Fruit fly (Drosophila melanogaster) whole organism, embryonic: ENCODE data around the gene CG42592.
A peak's percentile ranks its signal among the peaks of the same experiment; 100 is the strongest.

Source experiments
- Abd-B ChIP-seq: fragments of 200-800 bp; sonication (Bioruptor generic); optimal IDR thresholded peaks from 2 replicates; lab custom pipeline; 2018; ENCODE audit warnings: missing biosample characterization, mild to moderate bottlenecking, missing genetic modification characterization, moderate library complexity
- BtbVII ChIP-seq: fragments of 200-800 bp; sonication (Bioruptor generic); optimal IDR thresholded peaks from 3 replicates; lab custom pipeline; 2017; ENCODE audit warnings: missing biosample characterization, mild to moderate bottlenecking, missing genetic modification characterization
- CG11398 ChIP-seq: fragments of 200-800 bp; sonication (Bioruptor generic); optimal IDR thresholded peaks from 2 replicates; lab custom pipeline; 2016; ENCODE audit warnings: missing biosample characterization, missing genetic modification characterization
- CG17328 ChIP-seq: fragments of 200-800 bp; sonication (Bioruptor generic); IDR thresholded peaks from 2 replicates; pipeline ENCODE4 v1.3.6; 2022; ENCODE audit warnings: missing biosample characterization, missing genetic modification characterization
- CG17568 ChIP-seq: fragments of 200-800 bp; sonication (Bioruptor generic); optimal IDR thresholded peaks from 2 replicates; lab custom pipeline; 2018; ENCODE audit warnings: missing biosample characterization, mild to moderate bottlenecking, missing genetic modification characterization, moderate library complexity
- CG17612 ChIP-seq: fragments of 200-800 bp; sonication (Bioruptor generic); IDR thresholded peaks from 2 replicates; pipeline ENCODE4 v1.3.6; 2022; ENCODE audit warnings: missing biosample characterization, missing genetic modification characterization
- CG17829 ChIP-seq: fragments of 200-800 bp; optimal IDR thresholded peaks from 2 replicates; lab custom pipeline; 2019; ENCODE audit warnings: missing biosample characterization, mild to moderate bottlenecking, missing genetic modification characterization, moderate library complexity
- CG1792 ChIP-seq: fragments of 200-800 bp; sonication (Bioruptor generic); optimal IDR thresholded peaks from 2 replicates; lab custom pipeline; 2016; ENCODE audit warnings: missing biosample characterization, missing genetic modification characterization
- CG18476 ChIP-seq: fragments of 200-800 bp; sonication (Bioruptor generic); optimal IDR thresholded peaks from 2 replicates; lab custom pipeline; 2016; ENCODE audit warnings: missing biosample characterization, mild to moderate bottlenecking, missing genetic modification characterization
- CG2129 ChIP-seq: fragments of 200-800 bp; sonication (Bioruptor generic); IDR thresholded peaks from 2 replicates; pipeline ENCODE4 v1.3.6; 2022; ENCODE audit warnings: missing biosample characterization, missing genetic modification characterization; ENCODE audit not compliant: partially characterized antibody
- CG2202 ChIP-seq: fragments of 200-800 bp; sonication (Bioruptor generic); optimal IDR thresholded peaks from 2 replicates; lab custom pipeline; 2018; ENCODE audit warnings: missing biosample characterization, mild to moderate bottlenecking, missing genetic modification characterization
- CG30403 ChIP-seq: fragments of 200-800 bp; sonication (Bioruptor generic); optimal IDR thresholded peaks from 3 replicates; lab custom pipeline; 2016; ENCODE audit warnings: missing biosample characterization, missing genetic modification characterization
- CG32532 ChIP-seq: fragments of 200-800 bp; sonication (Bioruptor generic); IDR thresholded peaks from 2 replicates; pipeline ENCODE4 v1.3.6; 2022; ENCODE audit warnings: missing biosample characterization, missing genetic modification characterization
- CG4617 ChIP-seq: fragments of 200-800 bp; sonication (Bioruptor generic); optimal IDR thresholded peaks from 3 replicates; lab custom pipeline; 2016; ENCODE audit warnings: missing biosample characterization, missing genetic modification characterization, borderline replicate concordance
- CG4854 ChIP-seq: fragments of 200-800 bp; sonication (Bioruptor generic); optimal IDR thresholded peaks from 2 replicates; lab custom pipeline; 2016; ENCODE audit warnings: missing biosample characterization, missing genetic modification characterization, inconsistent platforms
- CG8388 ChIP-seq: fragments of 200-800 bp; sonication (Bioruptor generic); optimal IDR thresholded peaks from 2 replicates; lab custom pipeline; 2019; ENCODE audit warnings: missing biosample characterization, mild to moderate bottlenecking, missing genetic modification characterization, moderate library complexity
- Dll ChIP-seq: fragments of 200-800 bp; sonication (Bioruptor generic); IDR thresholded peaks from 4 replicates; pipeline ENCODE4 v1.3.6; 2022; ENCODE audit warnings: missing biosample characterization, missing genetic modification characterization; ENCODE audit not compliant: partially characterized antibody
- Eip74EF ChIP-seq, 2 experiments: fragments of 200-800 bp in 1 of 2; fragments of >200 bp in 1 of 2; sonication (Bioruptor generic) in 1 of 2; optimal IDR thresholded peaks; 2 replicates each; lab custom pipeline; 2017 to 2019; ENCODE audit warnings: missing biosample characterization in 2 of 2, missing genetic modification characterization in 2 of 2, mild to moderate bottlenecking in 1 of 2, moderate library complexity in 1 of 2
- HmgD ChIP-seq: fragments of 200-800 bp; sonication (Bioruptor generic); optimal IDR thresholded peaks from 3 replicates; lab custom pipeline; 2016; ENCODE audit warnings: missing biosample characterization, missing genetic modification characterization
- Hr3 ChIP-seq: fragments of 200-800 bp; sonication (Bioruptor generic); optimal IDR thresholded peaks from 3 replicates; lab custom pipeline; 2016; ENCODE audit warnings: missing biosample characterization, missing genetic modification characterization
- Jarid2 ChIP-seq: fragments of 200-800 bp; sonication (Bioruptor generic); optimal IDR thresholded peaks from 3 replicates; lab custom pipeline; 2017; ENCODE audit warnings: mild to moderate bottlenecking, missing biosample characterization, missing genetic modification reagents, missing genetic modification characterization
- Lhr ChIP-seq: fragments of 200-800 bp; sonication (Bioruptor generic); optimal IDR thresholded peaks from 3 replicates; lab custom pipeline; 2017; ENCODE audit warnings: mild to moderate bottlenecking, missing biosample characterization, missing genetic modification reagents, missing genetic modification characterization
- Mad ChIP-seq: fragments of 200-800 bp; sonication (Bioruptor generic); optimal IDR thresholded peaks from 2 replicates; lab custom pipeline; 2016; ENCODE audit warnings: missing biosample characterization, missing genetic modification characterization
- Myb ChIP-seq: fragments of 200-800 bp; sonication (Bioruptor generic); optimal IDR thresholded peaks from 2 replicates; lab custom pipeline; 2016; ENCODE audit warnings: missing biosample characterization, missing genetic modification characterization
- Nf-YA ChIP-seq: fragments of 200-800 bp; sonication (Bioruptor generic); IDR thresholded peaks from 2 replicates; pipeline ENCODE4 v1.3.6; 2022; ENCODE audit warnings: missing biosample characterization, missing genetic modification characterization
- Optix ChIP-seq: fragments of 200-800 bp; sonication (Bioruptor generic); IDR thresholded peaks from 3 replicates; pipeline ENCODE4 v1.3.6; 2022; ENCODE audit warnings: missing biosample characterization, missing genetic modification characterization
- Rx ChIP-seq: fragments of 200-800 bp; sonication (Bioruptor generic); IDR thresholded peaks from 2 replicates; pipeline ENCODE4 v1.3.6; 2022; ENCODE audit warnings: missing biosample characterization, missing genetic modification characterization
- Sry-δ ChIP-seq: fragments of 200-800 bp; sonication (Bioruptor generic); optimal IDR thresholded peaks from 2 replicates; lab custom pipeline; 2016; ENCODE audit warnings: missing biosample characterization, missing genetic modification characterization
- TFAM ChIP-seq: fragments of 200-800 bp; sonication (Bioruptor generic); optimal IDR thresholded peaks from 2 replicates; lab custom pipeline; 2017; ENCODE audit warnings: missing biosample characterization, missing genetic modification characterization, inconsistent platforms
- ac ChIP-seq: fragments of 200-800 bp; sonication (Bioruptor generic); optimal IDR thresholded peaks from 3 replicates; lab custom pipeline; 2017; ENCODE audit warnings: missing biosample characterization, mild to moderate bottlenecking, missing genetic modification characterization
- ap ChIP-seq: fragments of 200-800 bp; sonication (Bioruptor generic); IDR thresholded peaks from 2 replicates; pipeline ENCODE4 v1.3.6; 2022; ENCODE audit warnings: missing biosample characterization, missing genetic modification characterization
- ato ChIP-seq: fragments of 200-800 bp; sonication (Bioruptor generic); IDR thresholded peaks from 2 replicates; pipeline ENCODE4 v1.3.6; 2022; ENCODE audit warnings: missing biosample characterization, missing genetic modification characterization; ENCODE audit not compliant: partially characterized antibody
- bigmax ChIP-seq: fragments of 200-800 bp; sonication (Bioruptor generic); optimal IDR thresholded peaks from 2 replicates; lab custom pipeline; 2018; ENCODE audit warnings: missing biosample characterization, mild to moderate bottlenecking, missing genetic modification characterization
- chif ChIP-seq, 2 experiments: fragments of 200-800 bp; sonication (Bioruptor generic); optimal IDR thresholded peaks; 3 replicates each; lab custom pipeline; 2016; ENCODE audit warnings: missing biosample characterization in 2 of 2, missing genetic modification characterization in 2 of 2
- dan ChIP-seq: fragments of 200-800 bp; sonication (Bioruptor generic); IDR thresholded peaks from 2 replicates; pipeline ENCODE4 v1.3.6; 2022; ENCODE audit warnings: missing biosample characterization, missing genetic modification characterization
- dati ChIP-seq: fragments of 200-800 bp; sonication (Bioruptor generic); IDR thresholded peaks from 2 replicates; pipeline ENCODE4 v1.3.6; 2022; ENCODE audit warnings: missing biosample characterization, missing genetic modification characterization
- dm ChIP-seq: fragments of 200-800 bp; sonication (Bioruptor generic); optimal IDR thresholded peaks from 3 replicates; lab custom pipeline; 2016; ENCODE audit warnings: missing biosample characterization, missing genetic modification characterization
- gcm ChIP-seq: fragments of 200-800 bp; sonication (Bioruptor generic); optimal IDR thresholded peaks from 2 replicates; lab custom pipeline; 2019; ENCODE audit warnings: missing biosample characterization, mild to moderate bottlenecking, missing genetic modification characterization, moderate library complexity
- ham ChIP-seq: fragments of 200-800 bp; sonication (Bioruptor generic); IDR thresholded peaks from 2 replicates; pipeline ENCODE4 v1.3.6; 2022; ENCODE audit warnings: missing biosample characterization, missing genetic modification characterization
- inv ChIP-seq: fragments of 200-800 bp; sonication (Bioruptor generic); IDR thresholded peaks from 2 replicates; pipeline ENCODE4 v1.3.6; 2022; ENCODE audit warnings: missing biosample characterization, missing genetic modification characterization; ENCODE audit not compliant: partially characterized antibody
- nom ChIP-seq: fragments of 200-800 bp; sonication (Bioruptor generic); optimal IDR thresholded peaks from 2 replicates; lab custom pipeline; 2017; ENCODE audit warnings: missing biosample characterization, missing genetic modification characterization, mild to moderate bottlenecking, moderate library complexity, missing genetic modification reagents
- peb ChIP-seq: fragments of 200-800 bp; sonication (Bioruptor generic); IDR thresholded peaks from 2 replicates; pipeline ENCODE4 v1.3.6; 2022; ENCODE audit warnings: missing biosample characterization, missing genetic modification characterization
- phol ChIP-seq: fragments of 200-800 bp; sonication (Bioruptor generic); optimal IDR thresholded peaks from 3 replicates; lab custom pipeline; 2018; ENCODE audit warnings: missing biosample characterization, mild to moderate bottlenecking, missing genetic modification characterization, moderate library complexity
- pita ChIP-seq: fragments of 200-800 bp; sonication (Bioruptor generic); optimal IDR thresholded peaks from 2 replicates; lab custom pipeline; 2017; ENCODE audit warnings: missing biosample characterization, mild to moderate bottlenecking, missing genetic modification characterization
- prd ChIP-seq, 3 experiments: fragments of >200 bp in 2 of 3; fragments of 200-800 bp in 1 of 3; sonication (Bioruptor generic) in 1 of 3; optimal IDR thresholded peaks in 2 of 3; IDR thresholded peaks in 1 of 3; 2 replicates in 2 of 3; 3 replicates in 1 of 3; pipeline versions ENCODE4 v1.3.6 to Lab custom; 2017 to 2022; ENCODE audit warnings: missing biosample characterization in 1 of 3, missing genetic modification characterization in 1 of 3
- schlank ChIP-seq: fragments of 200-800 bp; sonication (Bioruptor generic); optimal IDR thresholded peaks from 2 replicates; lab custom pipeline; 2018; ENCODE audit warnings: missing biosample characterization, mild to moderate bottlenecking, missing genetic modification characterization
- tx ChIP-seq: fragments of 200-800 bp; sonication (Bioruptor generic); optimal IDR thresholded peaks from 2 replicates; lab custom pipeline; 2016; ENCODE audit warnings: missing biosample characterization, missing genetic modification characterization
- wdn ChIP-seq: fragments of 200-800 bp; sonication (Bioruptor generic); IDR thresholded peaks from 2 replicates; pipeline ENCODE4 v1.3.6; 2022; ENCODE audit warnings: missing biosample characterization, missing genetic modification characterization
- zf30C ChIP-seq: fragments of 200-800 bp; sonication (Bioruptor generic); optimal IDR thresholded peaks from 3 replicates; lab custom pipeline; 2018; ENCODE audit warnings: missing biosample characterization, mild to moderate bottlenecking, missing genetic modification characterization
- zfh1 ChIP-seq: fragments of 200-800 bp; sonication (Bioruptor generic); IDR thresholded peaks from 3 replicates; pipeline ENCODE4 v1.3.6; 2022; ENCODE audit warnings: missing biosample characterization, missing genetic modification characterization

Gene CG42592

DNA sequence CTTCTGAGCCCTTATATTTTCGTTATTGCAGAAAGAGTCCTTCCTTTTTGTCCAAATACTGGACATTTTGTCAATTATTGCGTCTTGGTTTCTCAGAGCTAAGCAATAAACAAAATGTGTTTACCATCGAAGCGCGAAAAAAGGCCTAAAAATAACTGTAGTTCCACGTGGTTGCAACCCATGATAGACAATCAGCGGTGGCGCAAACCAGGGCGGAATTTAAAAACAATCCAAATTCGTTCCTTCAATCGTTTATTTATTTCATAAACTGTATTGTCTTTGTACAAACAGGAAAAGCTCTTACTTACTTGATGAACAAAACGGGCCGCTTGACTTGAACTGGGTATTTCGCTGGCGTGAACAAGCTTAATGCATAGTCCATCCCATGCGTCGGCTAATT, 22.7 kb upstream of the CG42592 start, which contains the start of gene CG7824 (continued):
- peak; percentile 13 for TF ChIP-seq dm (GFP tag; lab: Kevin White, UChicago)
- no peak for TF ChIP-seq CG2129 (GFP tag; lab: Robert Waterston, UW)
- TF ChIP-seq ac (GFP tag; lab: Kevin White, UChicago), result no peak
- TF ChIP-seq Hr3 (GFP tag; lab: Kevin White, UChicago), result no peak
- no peak for TF ChIP-seq CG17568
- TF ChIP-seq TFAM, result no peak
- TF ChIP-seq CG17829 (tag; lab: Kevin White, UChicago), result peak; percentile 11
- TF ChIP-seq gcm (GFP tag; lab: Kevin White, UChicago), result no peak
- no peak for TF ChIP-seq CG30403 (GFP tag; lab: Kevin White, UChicago)
- peak; percentile 51 for TF ChIP-seq CG8388 (GFP tag; lab: Kevin White, UChicago)
- TF ChIP-seq Rx, result no peak
- TF ChIP-seq CG4617 (GFP tag; lab: Kevin White, UChicago), result peak; percentile 67
- peak; percentile 31 for TF ChIP-seq bigmax
- TF ChIP-seq phol (tag; lab: Kevin White, UChicago), result peak; percentile 23
- no peak for TF ChIP-seq Dll (GFP tag; lab: Robert Waterston, UW)
- TF ChIP-seq schlank (tag; lab: Kevin White, UChicago), result no peak
- no peak for TF ChIP-seq chif (GFP tag; optimal IDR thresholded peaks at IDR 0.05; lab: Kevin White, UChicago)
- no peak for TF ChIP-seq zfh1 (GFP tag; lab: Robert Waterston, UW)
- no peak for TF ChIP-seq Optix (GFP tag; lab: Robert Waterston, UW)
- TF ChIP-seq Nf-YA (GFP tag; lab: Robert Waterston, UW), result no peak
- TF ChIP-seq BtbVII (GFP tag; lab: Kevin White, UChicago), result no peak
- peak; percentile 75 for TF ChIP-seq Myb (GFP tag; lab: Kevin White, UChicago)

DNA sequence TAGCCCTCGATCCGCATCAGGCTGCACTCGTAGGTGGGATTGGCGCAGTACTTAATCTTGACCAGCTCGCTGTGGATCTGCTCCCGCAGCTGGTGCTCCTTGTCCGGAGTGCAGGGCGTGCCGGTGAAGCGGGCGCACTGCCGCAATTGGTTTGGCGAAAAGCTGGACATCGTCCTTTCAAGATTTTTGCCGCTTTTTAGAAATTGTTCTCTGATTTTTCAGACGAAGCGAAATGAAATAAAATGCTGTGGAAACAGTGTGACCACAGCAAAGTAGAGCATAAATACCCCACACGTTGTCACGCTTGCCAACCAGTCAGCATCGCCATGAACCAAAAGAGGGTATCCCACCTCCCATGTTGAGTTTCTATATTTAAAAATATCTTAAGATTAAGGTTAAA, 21.1 kb upstream of the CG42592 start, which contains the start of gene dgt1:
Gene dgt1, minus strand, starts transcription at position 264 of the 400 bp plus-strand sequence.
- TF ChIP-seq dati (GFP tag; lab: Robert Waterston, UW) (no peak), Lhr (GFP tag; lab: Kevin White, UChicago) (peak; percentile 40), inv (GFP tag; lab: Robert Waterston, UW) (no peak), tx (GFP tag; lab: Kevin White, UChicago) (no peak), Jarid2 (GFP tag; lab: Kevin White, UChicago) (no peak), CG2202 (no peak), ap (GFP tag; lab: Robert Waterston, UW) (no peak), zf30C (GFP tag; lab: Kevin White, UChicago) (no peak), dan (GFP tag; lab: Robert Waterston, UW) (no peak), CG11398 (GFP tag; lab: Kevin White, UChicago) (no peak), Sry-δ (GFP tag; lab: Kevin White, UChicago) (peak; percentile 20), ham (no peak), pita (GFP tag; lab: Kevin White, UChicago) (peak; percentile 71), CG18476 (GFP tag; lab: Kevin White, UChicago) (no peak), Abd-B (GFP tag; lab: Kevin White, UChicago) (no peak), ato (GFP tag; lab: Robert Waterston, UW) (0 out of 2 replicates have a peak, but pooled peaks have one; percentile 29), HmgD (peak; percentile 5), Mad (GFP tag; lab: Kevin White, UChicago) (no peak), CG1792 (GFP tag; lab: Kevin White, UChicago) (no peak), CG4617 (GFP tag; lab: Kevin White, UChicago) (peak; percentile 88), prd (optimal IDR thresholded peaks at IDR 0.05; lab: Kevin White, UChicago) (no peak), prd (GFP tag; IDR thresholded peaks at IDR 0.05; lab: Robert Waterston, UW) (no peak), peb (GFP tag; lab: Robert Waterston, UW) (no peak), schlank (tag; lab: Kevin White, UChicago) (no peak), CG4854 (GFP tag; lab: Kevin White, UChicago) (no peak), CG17612 (no peak), Eip74EF (GFP tag; optimal IDR thresholded peaks at IDR 0.05; lab: Kevin White, UChicago) (no peak), nom (GFP tag; lab: Kevin White, UChicago) (no peak), CG17328 (0 out of 2 replicates have a peak, but pooled peaks have one; percentile 10), CG32532 (GFP tag; lab: Robert Waterston, UW) (no peak), wdn (no peak)
